Fruit fly (Drosophila melanogaster) whole organism, wandering third instar larva: ENCODE data around the gene CG43088.

ENCODE experiments used
- Abd-B ChIP-seq: fragments of >200 bp; optimal IDR thresholded peaks from 2 replicates; lab custom pipeline; 2017; ENCODE audit warnings: missing biosample characterization, missing genetic modification characterization
- CrebA ChIP-seq: fragments of 200-800 bp; sonication (Bioruptor generic); optimal IDR thresholded peaks from 2 replicates; lab custom pipeline; 2016; ENCODE audit warnings: missing biosample characterization, mild to moderate bottlenecking, missing genetic modification characterization, borderline replicate concordance
- Dfd ChIP-seq: fragments of >200 bp; optimal IDR thresholded peaks from 2 replicates; lab custom pipeline; 2017; ENCODE audit warnings: missing biosample characterization, missing genetic modification characterization
- Dif ChIP-seq: fragments of 200-275, 200-300 bp; sonication (Bioruptor generic); optimal IDR thresholded peaks from 2 replicates; lab custom pipeline; 2018; ENCODE audit warnings: missing biosample characterization, missing genetic modification characterization; ENCODE audit not compliant: partially characterized antibody
- GATAd ChIP-seq: sonication (Bioruptor generic); optimal IDR thresholded peaks from 2 replicates; lab custom pipeline; 2016; ENCODE audit warnings: missing biosample characterization, missing genetic modification characterization
- HLH106 ChIP-seq: fragments of 200-800 bp; optimal IDR thresholded peaks from 3 replicates; lab custom pipeline; 2019; ENCODE audit warnings: missing biosample characterization, mild to moderate bottlenecking, missing genetic modification characterization, moderate library complexity
- Hnf4 ChIP-seq: fragments of 200-800 bp; sonication (Bioruptor generic); optimal IDR thresholded peaks from 2 replicates; lab custom pipeline; 2016; ENCODE audit warnings: missing biosample characterization, mild to moderate bottlenecking, missing genetic modification characterization
- Hr78 ChIP-seq: fragments of >200 bp; optimal IDR thresholded peaks from 2 replicates; lab custom pipeline; 2017; ENCODE audit warnings: missing biosample characterization, missing genetic modification characterization
- Hr83 ChIP-seq: fragments of 200-300 bp; sonication (Bioruptor generic); optimal IDR thresholded peaks from 2 replicates; lab custom pipeline; 2016; ENCODE audit warnings: missing biosample characterization, mild to moderate bottlenecking, missing genetic modification characterization, moderate library complexity; ENCODE audit not compliant: poor library complexity, severe bottlenecking
- Jra ChIP-seq: sonication (Bioruptor generic); optimal IDR thresholded peaks from 2 replicates; lab custom pipeline; 2016; ENCODE audit warnings: missing biosample characterization, missing genetic modification characterization
- Mio ChIP-seq: sonication (Bioruptor generic); optimal IDR thresholded peaks from 2 replicates; lab custom pipeline; 2016; ENCODE audit warnings: missing biosample characterization, missing genetic modification characterization
- Myc ChIP-seq: fragments of >200 bp; optimal IDR thresholded peaks from 2 replicates; lab custom pipeline; 2017
- OdsH ChIP-seq: fragments of 200-800 bp; sonication (Bioruptor generic); optimal IDR thresholded peaks from 2 replicates; lab custom pipeline; 2016; ENCODE audit warnings: missing biosample characterization, mild to moderate bottlenecking, missing genetic modification characterization
- Rel ChIP-seq, 2 experiments: fragments of 200-800 bp; sonication (Bioruptor generic) in 1 of 2; optimal IDR thresholded peaks; 2 replicates in 1 of 2; 3 replicates in 1 of 2; lab custom pipeline; 2016 to 2019; ENCODE audit warnings: mild to moderate bottlenecking in 2 of 2, missing biosample characterization in 2 of 2, missing genetic modification characterization in 2 of 2, moderate library complexity in 1 of 2
- Sp1 ChIP-seq: fragments of 200-800 bp; sonication (Bioruptor generic); optimal IDR thresholded peaks from 3 replicates; lab custom pipeline; 2019; ENCODE audit warnings: missing biosample characterization, mild to moderate bottlenecking, missing genetic modification characterization, moderate library complexity
- brk ChIP-seq: fragments of 200-800 bp; sonication (Bioruptor generic); optimal IDR thresholded peaks from 2 replicates; lab custom pipeline; 2016; ENCODE audit warnings: missing biosample characterization, mild to moderate bottlenecking, missing genetic modification characterization
- dl ChIP-seq, 2 experiments: fragments of 175-275, 200-275 bp in 1 of 2; fragments of 200-275 bp in 1 of 2; sonication (Bioruptor generic); optimal IDR thresholded peaks; lab custom pipeline; 2018; ENCODE audit warnings: mild to moderate bottlenecking in 2 of 2, missing biosample characterization in 2 of 2, missing genetic modification characterization in 2 of 2, moderate library complexity in 2 of 2; ENCODE audit not compliant: partially characterized antibody in 2 of 2, insufficient read depth in 1 of 2
- dmrt93B ChIP-seq: fragments of 200-800 bp; sonication (Bioruptor generic); optimal IDR thresholded peaks from 2 replicates; lab custom pipeline; 2018; ENCODE audit warnings: missing biosample characterization, mild to moderate bottlenecking, missing genetic modification characterization
- dsf ChIP-seq: sonication (Bioruptor generic); optimal IDR thresholded peaks from 2 replicates; lab custom pipeline; 2016; ENCODE audit warnings: missing biosample characterization, missing genetic modification characterization, borderline replicate concordance
- ey ChIP-seq: fragments of 200-800 bp; sonication (Bioruptor generic); optimal IDR thresholded peaks from 2 replicates; lab custom pipeline; 2016; ENCODE audit warnings: missing biosample characterization, missing genetic modification characterization
- foxo ChIP-seq, 2 experiments: fragments of 200-800 bp; sonication (Bioruptor generic); optimal IDR thresholded peaks; 2 replicates in 1 of 2; 3 replicates in 1 of 2; lab custom pipeline; 2016 to 2017; ENCODE audit warnings: missing biosample characterization in 2 of 2, missing genetic modification characterization in 2 of 2
- fru ChIP-seq: fragments of 200-800 bp; sonication (Bioruptor generic); optimal IDR thresholded peaks from 3 replicates; lab custom pipeline; 2016; ENCODE audit warnings: missing biosample characterization, mild to moderate bottlenecking, missing genetic modification characterization
- h ChIP-seq: fragments of 200-800 bp; sonication (Bioruptor generic); optimal IDR thresholded peaks from 3 replicates; lab custom pipeline; 2016; ENCODE audit warnings: missing biosample characterization, mild to moderate bottlenecking, missing genetic modification characterization
- jim ChIP-seq: fragments of 175-275, 200-325 bp; sonication (Bioruptor generic); optimal IDR thresholded peaks from 2 replicates; lab custom pipeline; 2016; ENCODE audit warnings: missing biosample characterization, mild to moderate bottlenecking, missing genetic modification characterization
- lola ChIP-seq: fragments of >200 bp; optimal IDR thresholded peaks from 2 replicates; lab custom pipeline; 2017; ENCODE audit warnings: missing biosample characterization, missing genetic modification characterization
- psq ChIP-seq: fragments of 200-800 bp; sonication (Bioruptor generic); optimal IDR thresholded peaks from 3 replicates; lab custom pipeline; 2017; ENCODE audit warnings: missing biosample characterization, mild to moderate bottlenecking, missing genetic modification characterization, moderate library complexity
- rgr ChIP-seq: fragments of 200-800 bp; sonication (Bioruptor generic); optimal IDR thresholded peaks from 3 replicates; lab custom pipeline; 2016; ENCODE audit warnings: missing biosample characterization, mild to moderate bottlenecking, missing genetic modification characterization
- sv ChIP-seq: fragments of 200-800 bp; sonication (Bioruptor generic); optimal IDR thresholded peaks from 3 replicates; lab custom pipeline; 2016; ENCODE audit warnings: missing biosample characterization, missing genetic modification characterization
- tai ChIP-seq: sonication (Bioruptor generic); optimal IDR thresholded peaks from 2 replicates; lab custom pipeline; 2016; ENCODE audit warnings: missing biosample characterization, missing genetic modification characterization
- usp ChIP-seq: fragments of >200 bp; optimal IDR thresholded peaks from 2 replicates; lab custom pipeline; 2017; ENCODE audit warnings: missing biosample characterization, missing genetic modification characterization
- woc ChIP-seq: sonication (Bioruptor generic); optimal IDR thresholded peaks from 2 replicates; lab custom pipeline; 2016; ENCODE audit warnings: missing biosample characterization, mild to moderate bottlenecking, missing genetic modification characterization

Gene CG43088

DNA sequence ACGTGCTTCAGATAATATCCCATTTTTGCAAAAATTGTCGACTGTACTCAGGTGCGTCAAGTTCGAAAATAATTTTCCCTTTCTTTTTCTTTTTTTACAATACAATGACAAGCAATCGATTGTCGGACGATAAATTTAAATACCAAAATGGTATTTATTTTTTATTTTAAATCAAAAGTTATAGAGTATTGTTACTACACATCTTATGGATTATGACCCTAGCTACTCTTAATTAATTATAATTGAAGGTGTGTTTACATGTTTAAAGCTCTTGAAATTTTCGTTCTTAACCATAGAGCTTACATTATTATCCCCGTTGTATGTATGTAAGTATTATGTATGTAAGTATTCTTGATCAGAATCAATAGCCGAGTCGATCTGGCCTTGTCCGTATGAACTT, 16.7 kb downstream of the CG43088 start, which contains the start of gene hog:
TSS of gene hog (minus strand) at position 101 of the 400 bp plus-strand sequence.
- TF ChIP-seq Dfd = peak; percentile 49
- TF ChIP-seq woc = no peak

DNA sequence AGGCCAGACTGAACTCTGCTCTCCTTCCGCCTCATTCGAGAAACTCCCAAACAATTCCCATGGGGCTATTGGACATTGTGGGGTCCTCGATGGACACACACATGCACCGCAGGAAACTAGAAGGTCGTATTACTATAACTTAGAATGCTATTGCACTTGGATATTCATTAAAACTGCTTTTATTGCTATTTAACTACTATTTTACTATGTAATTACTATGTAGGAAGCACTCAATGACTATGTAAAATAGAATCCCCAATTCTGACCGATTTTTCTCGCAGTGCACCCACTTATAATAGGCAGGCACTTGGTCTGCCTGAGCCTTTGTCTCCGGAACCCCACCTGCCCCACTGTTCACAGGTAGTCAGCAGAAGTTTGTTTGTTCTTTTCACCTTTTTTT, 22.9 kb downstream of the CG43088 start:
- peak; percentile 4 for TF ChIP-seq Hnf4 (GFP tag; lab: Kevin White, UChicago)
- no peak for TF ChIP-seq tai (GFP tag; lab: Kevin White, UChicago)
- TF ChIP-seq foxo (GFP tag; optimal IDR thresholded peaks at IDR 0.05; lab: Kevin White, UChicago) = peak in 1 of 2 experiments; percentile 5
- TF ChIP-seq Jra (GFP tag; lab: Kevin White, UChicago) = no peak
- no peak for TF ChIP-seq dmrt93B (GFP tag; lab: Kevin White, UChicago)
- TF ChIP-seq brk (GFP tag; lab: Kevin White, UChicago) = no peak
- TF ChIP-seq h = peak; percentile 13
- TF ChIP-seq rgr (GFP tag; lab: Kevin White, UChicago) = no peak
- no peak for TF ChIP-seq Hr83 (GFP tag; lab: Kevin White, UChicago)
- TF ChIP-seq Abd-B (GFP tag; lab: Kevin White, UChicago) = no peak
- TF ChIP-seq, all 38 proteins: peak for 3

DNA sequence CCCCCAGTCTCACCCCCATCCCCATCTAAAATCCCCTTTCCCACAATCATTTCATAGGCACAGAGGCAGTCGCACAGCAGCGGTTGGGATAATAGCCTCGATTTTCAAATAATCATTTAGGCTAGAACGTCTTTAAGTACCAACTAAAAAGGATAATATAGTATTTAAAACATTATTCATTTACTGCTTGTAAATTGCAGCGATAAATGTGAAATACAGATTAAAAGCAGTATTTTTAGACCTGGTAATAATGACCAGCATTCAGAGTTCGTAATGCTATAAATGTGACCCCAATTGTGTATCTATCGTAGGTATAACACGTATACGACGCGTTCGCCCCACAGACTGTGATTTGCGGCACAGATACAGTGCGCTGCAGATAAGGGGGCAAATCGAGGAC, 25.4 kb downstream of the CG43088 start:
- TF ChIP-seq CrebA (GFP tag; lab: Kevin White, UChicago) = no peak
- TF ChIP-seq dl (GFP tag; optimal IDR thresholded peaks at IDR 0.05; lab: Kevin White, UChicago; ENCODE audit: insufficient read depth in 1 of 2, partially characterized antibody in 2 of 2) = no peak
- no peak for TF ChIP-seq h
- no peak for TF ChIP-seq usp (GFP tag; lab: Kevin White, UChicago)

DNA sequence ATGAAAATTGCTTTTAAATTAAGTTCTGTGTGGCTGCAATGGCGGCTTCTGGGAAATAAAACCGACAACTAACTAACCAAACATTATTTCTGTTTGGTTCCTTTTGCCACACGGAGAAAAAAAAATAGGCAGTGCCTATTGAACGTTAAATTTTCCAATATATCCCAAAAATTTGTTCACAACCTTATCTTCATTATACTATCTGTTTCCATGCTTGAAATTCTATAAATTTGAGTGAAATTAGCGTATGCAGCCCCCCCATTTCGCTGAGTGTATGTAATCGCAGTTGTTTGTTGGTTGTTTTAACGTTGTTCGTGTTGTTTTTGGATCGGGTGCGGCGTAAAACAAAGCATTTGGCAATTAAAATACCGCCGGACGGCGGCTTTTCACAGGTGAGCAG, 36.3 kb downstream of the CG43088 start:
- TF ChIP-seq Hnf4 (GFP tag; lab: Kevin White, UChicago) = no peak
- no peak for TF ChIP-seq Mio (GFP tag; lab: Kevin White, UChicago)
- TF ChIP-seq woc = no peak
- no peak for TF ChIP-seq Sp1 (GFP tag; lab: Kevin White, UChicago)
- no peak for TF ChIP-seq fru (GFP tag; lab: Kevin White, UChicago)
- TF ChIP-seq dmrt93B (GFP tag; lab: Kevin White, UChicago) = no peak
- TF ChIP-seq usp (GFP tag; lab: Kevin White, UChicago) = no peak
- TF ChIP-seq lola (GFP tag; lab: Kevin White, UChicago) = no peak
- TF ChIP-seq ey (GFP tag; lab: Kevin White, UChicago) = no peak
- no peak for TF ChIP-seq CrebA (GFP tag; lab: Kevin White, UChicago)
- no peak for TF ChIP-seq Dif (GFP tag; lab: Kevin White, UChicago)
- TF ChIP-seq Jra (GFP tag; lab: Kevin White, UChicago) = no peak
- no peak for TF ChIP-seq Dfd
- TF ChIP-seq dl (GFP tag; optimal IDR thresholded peaks at IDR 0.05; lab: Kevin White, UChicago; ENCODE audit: insufficient read depth in 1 of 2, partially characterized antibody in 2 of 2) = no peak
- no peak for TF ChIP-seq psq (GFP tag; lab: Kevin White, UChicago)
- TF ChIP-seq Hr83 (GFP tag; lab: Kevin White, UChicago) = no peak
- TF ChIP-seq jim (GFP tag; lab: Kevin White, UChicago) = no peak
- no peak for TF ChIP-seq HLH106 (tag; lab: Kevin White, UChicago)
- no peak for TF ChIP-seq sv (GFP tag; lab: Kevin White, UChicago)

DNA sequence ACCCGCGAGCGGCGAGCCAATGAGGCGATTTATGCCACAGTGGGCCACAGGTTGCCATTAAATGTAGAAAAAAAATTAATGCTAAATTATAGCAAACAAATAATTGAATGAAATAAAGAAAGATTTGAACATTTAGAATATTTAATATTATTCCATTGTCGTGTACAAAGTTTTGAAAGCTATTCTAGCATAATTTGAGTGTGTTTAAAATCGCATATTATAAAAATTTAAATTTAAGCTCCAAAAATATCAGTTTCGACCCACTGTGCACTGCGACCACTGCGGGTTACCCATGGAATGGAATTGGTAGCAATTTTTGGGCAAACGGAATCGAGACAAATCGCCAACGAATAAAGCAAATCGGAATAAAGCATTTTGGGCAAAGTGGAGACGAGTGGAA, 41.7 kb downstream of the CG43088 start:
- TF ChIP-seq brk (GFP tag; lab: Kevin White, UChicago) (no peak), Rel (GFP tag; optimal IDR thresholded peaks at IDR 0.05; lab: Kevin White, UChicago) (no peak), Rel (tag; optimal IDR thresholded peaks at IDR 0.05; lab: Kevin White, UChicago) (no peak), Sp1 (GFP tag; lab: Kevin White, UChicago) (peak; percentile 34), dmrt93B (GFP tag; lab: Kevin White, UChicago) (peak; percentile 16), Hr78 (no peak), rgr (GFP tag; lab: Kevin White, UChicago) (peak; percentile 22), OdsH (GFP tag; lab: Kevin White, UChicago) (peak; percentile 26), foxo (GFP tag; optimal IDR thresholded peaks at IDR 0.05; lab: Kevin White, UChicago) (peak in 1 of 2 experiments; percentile 39), Abd-B (GFP tag; lab: Kevin White, UChicago) (no peak), HLH106 (tag; lab: Kevin White, UChicago) (peak; percentile 28), Jra (GFP tag; lab: Kevin White, UChicago) (no peak), ey (GFP tag; lab: Kevin White, UChicago) (no peak), h (peak; percentile 17), psq (GFP tag; lab: Kevin White, UChicago) (peak; percentile 19), lola (GFP tag; lab: Kevin White, UChicago) (no peak), Myc (lab: Kevin White, UChicago) (no peak), dsf (GFP tag; lab: Kevin White, UChicago) (no peak), CrebA (GFP tag; lab: Kevin White, UChicago) (no peak), Mio (GFP tag; lab: Kevin White, UChicago) (no peak), Hnf4 (GFP tag; lab: Kevin White, UChicago) (no peak), tai (GFP tag; lab: Kevin White, UChicago) (no peak), fru (GFP tag; lab: Kevin White, UChicago) (peak; percentile 51), woc (peak; percentile 33), jim (GFP tag; lab: Kevin White, UChicago) (no peak), GATAd (GFP tag; lab: Kevin White, UChicago) (no peak)
